Fruit fly (Drosophila melanogaster) whole organism, embryonic: ENCODE data around the gene CG10669.

Experiments
- CG12071 ChIP-seq: fragments of 200-800 bp; sonication (Bioruptor generic); optimal IDR thresholded peaks from 3 replicates; lab custom pipeline; 2018; ENCODE audit warnings: missing biosample characterization, mild to moderate bottlenecking, missing genetic modification characterization
- CG12769 ChIP-seq: fragments of 200-800 bp; sonication (Bioruptor generic); optimal IDR thresholded peaks from 2 replicates; lab custom pipeline; 2019; ENCODE audit warnings: missing biosample characterization, mild to moderate bottlenecking, missing genetic modification characterization, moderate library complexity
- CG13424 ChIP-seq: fragments of 200-800 bp; sonication (Bioruptor generic); optimal IDR thresholded peaks from 2 replicates; lab custom pipeline; 2019; ENCODE audit warnings: missing biosample characterization, mild to moderate bottlenecking, missing genetic modification characterization, moderate library complexity
- CG14014 ChIP-seq: fragments of 200-800 bp; sonication (Bioruptor generic); IDR thresholded peaks from 2 replicates; pipeline ENCODE4 v1.3.6; 2022; ENCODE audit warnings: missing biosample characterization, missing genetic modification characterization
- CG14860 ChIP-seq: fragments of 200-800 bp; sonication (Bioruptor generic); IDR thresholded peaks from 3 replicates; pipeline ENCODE4 v1.3.6; 2022; ENCODE audit warnings: missing biosample characterization, missing genetic modification characterization; ENCODE audit not compliant: partially characterized antibody
- CG15011 ChIP-seq: fragments of 200-800 bp; sonication (Bioruptor generic); optimal IDR thresholded peaks from 3 replicates; lab custom pipeline; 2018; ENCODE audit warnings: missing biosample characterization, mild to moderate bottlenecking, missing genetic modification characterization
- CG15073 ChIP-seq: fragments of 200-800 bp; sonication (Bioruptor generic); optimal IDR thresholded peaks from 2 replicates; lab custom pipeline; 2016; ENCODE audit warnings: missing biosample characterization, missing genetic modification characterization
- CG15514 ChIP-seq: fragments of 200-800 bp; sonication (Bioruptor generic); optimal IDR thresholded peaks from 3 replicates; lab custom pipeline; 2017; ENCODE audit warnings: missing biosample characterization, missing genetic modification characterization, mild to moderate bottlenecking, moderate library complexity, missing genetic modification reagents
- CG16779 ChIP-seq: fragments of 200-800 bp; sonication (Bioruptor generic); IDR thresholded peaks from 2 replicates; pipeline ENCODE4 v1.3.6; 2022; ENCODE audit warnings: missing biosample characterization, missing genetic modification characterization
- CG17361 ChIP-seq: fragments of 200-800 bp; sonication (Bioruptor generic); IDR thresholded peaks from 3 replicates; pipeline ENCODE4 v1.3.6; 2022; ENCODE audit warnings: missing biosample characterization, missing genetic modification characterization
- CG17912 ChIP-seq: fragments of 200-800 bp; sonication (Bioruptor generic); optimal IDR thresholded peaks from 2 replicates; lab custom pipeline; 2018; ENCODE audit warnings: missing biosample characterization, mild to moderate bottlenecking, missing genetic modification characterization
- CG2875 ChIP-seq: fragments of 200-800 bp; sonication (Bioruptor generic); optimal IDR thresholded peaks from 2 replicates; lab custom pipeline; 2017; ENCODE audit warnings: missing biosample characterization, mild to moderate bottlenecking, missing genetic modification characterization, missing genetic modification reagents
- CG31441 ChIP-seq: fragments of 200-800 bp; sonication (Bioruptor generic); IDR thresholded peaks from 2 replicates; pipeline ENCODE4 v1.3.6; 2022; ENCODE audit warnings: missing biosample characterization, missing genetic modification characterization
- CG3281 ChIP-seq: fragments of 200-800 bp; sonication (Bioruptor generic); optimal IDR thresholded peaks from 3 replicates; lab custom pipeline; 2017; ENCODE audit warnings: missing biosample characterization, mild to moderate bottlenecking, missing genetic modification characterization
- CG3838 ChIP-seq: fragments of 200-800 bp; sonication (Bioruptor generic); optimal IDR thresholded peaks from 3 replicates; lab custom pipeline; 2016; ENCODE audit warnings: missing biosample characterization, missing genetic modification characterization
- CG43689 ChIP-seq: fragments of 200-800 bp; sonication (Bioruptor generic); IDR thresholded peaks from 2 replicates; pipeline ENCODE4 v1.3.6; 2022; ENCODE audit warnings: missing biosample characterization, missing genetic modification characterization
- CG4617 ChIP-seq: fragments of 200-800 bp; sonication (Bioruptor generic); optimal IDR thresholded peaks from 3 replicates; lab custom pipeline; 2016; ENCODE audit warnings: missing biosample characterization, missing genetic modification characterization, borderline replicate concordance
- CG7928 ChIP-seq: fragments of 200-800 bp; sonication (Bioruptor generic); optimal IDR thresholded peaks from 2 replicates; lab custom pipeline; 2017; ENCODE audit warnings: missing biosample characterization, mild to moderate bottlenecking, missing genetic modification characterization
- CG8281 ChIP-seq: fragments of 200-800 bp; sonication (Bioruptor generic); optimal IDR thresholded peaks from 2 replicates; lab custom pipeline; 2018; ENCODE audit warnings: missing biosample characterization, mild to moderate bottlenecking, missing genetic modification characterization, moderate library complexity
- CG8944 ChIP-seq: fragments of 200-800 bp; sonication (Bioruptor generic); optimal IDR thresholded peaks from 3 replicates; lab custom pipeline; 2016; ENCODE audit warnings: missing biosample characterization, missing genetic modification characterization
- E2f2 ChIP-seq: fragments of 200-800 bp; sonication (Bioruptor generic); IDR thresholded peaks from 2 replicates; pipeline ENCODE4 v1.3.6; 2022; ENCODE audit warnings: missing biosample characterization, missing genetic modification characterization
- GATAe ChIP-seq: fragments of 200-800 bp; sonication (Bioruptor generic); conservative IDR thresholded peaks from 2 replicates; pipeline ENCODE4 v1.3.6; 2022; ENCODE audit warnings: missing biosample characterization, missing genetic modification characterization
- H15 ChIP-seq: fragments of 200-800 bp; sonication (Bioruptor generic); IDR thresholded peaks from 3 replicates; pipeline ENCODE4 v1.3.6; 2022; ENCODE audit warnings: missing biosample characterization, missing genetic modification characterization
- HmgD ChIP-seq: fragments of 200-800 bp; sonication (Bioruptor generic); optimal IDR thresholded peaks from 3 replicates; lab custom pipeline; 2016; ENCODE audit warnings: missing biosample characterization, missing genetic modification characterization
- Hmr ChIP-seq: fragments of 200-800 bp; sonication (Bioruptor generic); optimal IDR thresholded peaks from 3 replicates; lab custom pipeline; 2017; ENCODE audit warnings: mild to moderate bottlenecking, missing biosample characterization, missing genetic modification reagents, missing genetic modification characterization
- Jarid2 ChIP-seq: fragments of 200-800 bp; sonication (Bioruptor generic); optimal IDR thresholded peaks from 3 replicates; lab custom pipeline; 2017; ENCODE audit warnings: mild to moderate bottlenecking, missing biosample characterization, missing genetic modification reagents, missing genetic modification characterization
- Mad ChIP-seq: fragments of 200-800 bp; sonication (Bioruptor generic); optimal IDR thresholded peaks from 2 replicates; lab custom pipeline; 2016; ENCODE audit warnings: missing biosample characterization, missing genetic modification characterization
- Max ChIP-seq: fragments of 200-800 bp; sonication (Bioruptor generic); optimal IDR thresholded peaks from 2 replicates; lab custom pipeline; 2016; ENCODE audit warnings: missing biosample characterization, mild to moderate bottlenecking, missing genetic modification characterization
- ap ChIP-seq: fragments of 200-800 bp; sonication (Bioruptor generic); IDR thresholded peaks from 2 replicates; pipeline ENCODE4 v1.3.6; 2022; ENCODE audit warnings: missing biosample characterization, missing genetic modification characterization
- caup ChIP-seq: fragments of 200-800 bp; sonication (Bioruptor generic); optimal IDR thresholded peaks from 3 replicates; lab custom pipeline; 2017; ENCODE audit warnings: missing biosample characterization, mild to moderate bottlenecking, missing genetic modification characterization, moderate library complexity; ENCODE audit not compliant: severe bottlenecking
- chinmo ChIP-seq: fragments of 200-800 bp; sonication (Bioruptor generic); IDR thresholded peaks from 4 replicates; pipeline ENCODE4 v1.3.6; 2022; ENCODE audit warnings: missing biosample characterization, missing genetic modification characterization; ENCODE audit not compliant: partially characterized antibody
- cwo ChIP-seq: fragments of 200-800 bp; sonication (Bioruptor generic); optimal IDR thresholded peaks from 3 replicates; lab custom pipeline; 2017; ENCODE audit warnings: missing biosample characterization, missing genetic modification characterization, mild to moderate bottlenecking, moderate library complexity, missing genetic modification reagents
- dmrt99B ChIP-seq: fragments of 200-800 bp; sonication (Bioruptor generic); optimal IDR thresholded peaks from 2 replicates; lab custom pipeline; 2018; ENCODE audit warnings: missing biosample characterization, mild to moderate bottlenecking, missing genetic modification characterization, moderate library complexity
- eve ChIP-seq, 2 experiments: fragments of >200 bp; optimal IDR thresholded peaks; 2 replicates each; lab custom pipeline; 2017; ENCODE audit warnings: missing biosample characterization in 2 of 2, missing genetic modification characterization in 2 of 2
- gro ChIP-seq: fragments of 200-800 bp; sonication (Bioruptor generic); optimal IDR thresholded peaks from 2 replicates; lab custom pipeline; 2016; ENCODE audit warnings: missing biosample characterization, missing genetic modification characterization
- h ChIP-seq: fragments of >200 bp; optimal IDR thresholded peaks from 2 replicates; lab custom pipeline; 2017
- insv ChIP-seq, 2 experiments: fragments of 200-800 bp; sonication (Bioruptor generic); optimal IDR thresholded peaks; 3 replicates each; lab custom pipeline; 2016 to 2018; ENCODE audit warnings: missing biosample characterization in 2 of 2, missing genetic modification characterization in 2 of 2
- inv ChIP-seq: fragments of 200-800 bp; sonication (Bioruptor generic); IDR thresholded peaks from 2 replicates; pipeline ENCODE4 v1.3.6; 2022; ENCODE audit warnings: missing biosample characterization, missing genetic modification characterization; ENCODE audit not compliant: partially characterized antibody
- kay ChIP-seq: fragments of 200-800 bp; sonication (Bioruptor generic); optimal IDR thresholded peaks from 2 replicates; lab custom pipeline; 2016; ENCODE audit warnings: missing biosample characterization, missing genetic modification characterization
- lab ChIP-seq: fragments of 200-800 bp; sonication (Bioruptor generic); optimal IDR thresholded peaks from 3 replicates; lab custom pipeline; 2017; ENCODE audit warnings: missing biosample characterization, missing genetic modification characterization, mild to moderate bottlenecking, moderate library complexity, missing genetic modification reagents
- lbe ChIP-seq: fragments of 200-800 bp; sonication (Bioruptor generic); optimal IDR thresholded peaks from 2 replicates; lab custom pipeline; 2016; ENCODE audit warnings: missing biosample characterization, mild to moderate bottlenecking, missing genetic modification characterization
- mirr ChIP-seq: fragments of 200-800 bp; sonication (Bioruptor generic); optimal IDR thresholded peaks from 3 replicates; lab custom pipeline; 2018; ENCODE audit warnings: missing biosample characterization, mild to moderate bottlenecking, missing genetic modification characterization
- mld ChIP-seq: fragments of 200-800 bp; sonication (Bioruptor generic); IDR thresholded peaks from 3 replicates; pipeline ENCODE4 v1.3.6; 2022; ENCODE audit warnings: missing biosample characterization, missing genetic modification characterization; ENCODE audit not compliant: partially characterized antibody
- pros ChIP-seq: fragments of 200-800 bp; sonication (Bioruptor generic); optimal IDR thresholded peaks from 3 replicates; lab custom pipeline; 2019; ENCODE audit warnings: missing biosample characterization, mild to moderate bottlenecking, missing genetic modification characterization, moderate library complexity
- scrt ChIP-seq: fragments of 200-800 bp; sonication (Bioruptor generic); optimal IDR thresholded peaks from 2 replicates; lab custom pipeline; 2018; ENCODE audit warnings: missing biosample characterization, mild to moderate bottlenecking, missing genetic modification characterization, moderate library complexity
- tin ChIP-seq: fragments of 200-800 bp; sonication (Bioruptor generic); optimal IDR thresholded peaks from 3 replicates; lab custom pipeline; 2016; ENCODE audit warnings: missing biosample characterization, missing genetic modification characterization
- tup ChIP-seq: fragments of 200-800 bp; sonication (Bioruptor generic); optimal IDR thresholded peaks from 2 replicates; lab custom pipeline; 2016; ENCODE audit warnings: missing biosample characterization, mild to moderate bottlenecking, missing genetic modification characterization, moderate library complexity
- vnd ChIP-seq: fragments of 200-800 bp; sonication (Bioruptor generic); IDR thresholded peaks from 3 replicates; pipeline ENCODE4 v1.3.6; 2022; ENCODE audit warnings: missing biosample characterization, missing genetic modification characterization; ENCODE audit not compliant: partially characterized antibody
- zen2 ChIP-seq: fragments of 200-800 bp; sonication (Bioruptor generic); IDR thresholded peaks from 3 replicates; pipeline ENCODE4 v1.3.6; 2022; ENCODE audit warnings: missing biosample characterization, missing genetic modification characterization; ENCODE audit not compliant: partially characterized antibody
- zfh2 ChIP-seq: fragments of 200-800 bp; sonication (Bioruptor generic); optimal IDR thresholded peaks from 2 replicates; lab custom pipeline; 2016; ENCODE audit warnings: missing biosample characterization, missing genetic modification characterization

Gene CG10669

dm6 chr3R:25295320-25296020, 39.6 kb downstream of the CG10669 start, which contains the start of gene CG31102 (continued):
- TF ChIP-seq lbe (GFP tag; lab: Kevin White, UChicago) (peak; percentile 24), Jarid2 (peak; percentile 16), GATAe (GFP tag; lab: Robert Waterston, UW) (0 out of 2 replicates have a peak, but pooled peaks have one; percentile 29), Mad (GFP tag; lab: Kevin White, UChicago) (no peak), chinmo (GFP tag; lab: Robert Waterston, UW) (peak; percentile 85; the same call in 3 of the 4 replicates), CG12769 (peak; percentile 80), CG3838 (GFP tag; lab: Kevin White, UChicago) (no peak), h (lab: Kevin White, UChicago) (no peak), tin (GFP tag; lab: Kevin White, UChicago) (no peak), CG15514 (no peak), H15 (GFP tag; lab: Robert Waterston, UW) (no peak), CG16779 (no peak), tup (GFP tag; lab: Kevin White, UChicago) (no peak), dmrt99B (tag; lab: Kevin White, UChicago) (peak; percentile 1), CG7928 (GFP tag; lab: Kevin White, UChicago) (no peak), zen2 (GFP tag; lab: Robert Waterston, UW) (0 out of 3 replicates have a peak, but pooled peaks have one; percentile 39), CG14014 (GFP tag; lab: Robert Waterston, UW) (no peak), CG12071 (GFP tag; lab: Kevin White, UChicago) (no peak), inv (no peak), CG17912 (GFP tag; lab: Kevin White, UChicago) (no peak), gro (GFP tag; lab: Kevin White, UChicago) (no peak), kay (no peak), CG2875 (no peak), pros (GFP tag; lab: Kevin White, UChicago) (no peak), HmgD (no peak), CG43689 (GFP tag; lab: Robert Waterston, UW) (no peak), CG4617 (GFP tag; lab: Kevin White, UChicago) (no peak), E2f2 (GFP tag; lab: Robert Waterston, UW) (no peak), cwo (no peak), vnd (no peak)
- TF ChIP-seq, all 482 proteins: peak for 23

DNA sequence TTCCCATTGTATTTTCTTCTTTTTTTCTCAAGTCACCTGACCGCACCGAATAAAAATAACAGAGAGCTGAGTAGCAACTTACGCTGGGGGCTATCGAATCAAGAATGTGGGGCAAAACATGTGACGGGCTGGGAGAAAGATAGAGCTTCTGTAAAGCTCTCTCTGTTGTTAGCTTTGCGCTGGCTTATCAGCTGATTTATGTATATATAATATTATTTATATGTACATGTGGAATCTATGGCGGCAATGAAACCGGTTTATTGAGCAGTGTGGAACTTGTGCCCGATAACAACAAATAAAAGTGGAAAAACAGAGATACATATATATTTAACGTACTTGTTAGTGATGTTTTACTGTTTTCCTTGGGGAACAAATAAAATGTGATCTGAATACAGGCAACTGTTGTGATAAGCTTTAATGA, 42.2 kb downstream of the CG10669 start, which contains the start of gene CG31098:
Gene CG31098 (minus strand): TSS at position 114 of the 421 bp plus-strand sequence.
- TF ChIP-seq CG8281 (tag; lab: Kevin White, UChicago) = no peak
- no peak for TF ChIP-seq mld (GFP tag; lab: Robert Waterston, UW)
- no peak for TF ChIP-seq zfh2 (GFP tag; lab: Kevin White, UChicago)
- no peak for TF ChIP-seq CG15011 (GFP tag; lab: Kevin White, UChicago)
- TF ChIP-seq CG15073 (GFP tag; lab: Kevin White, UChicago) = no peak
- TF ChIP-seq CG13424 (tag; lab: Kevin White, UChicago) = peak; percentile 12
- TF ChIP-seq CG3281 (GFP tag; lab: Kevin White, UChicago) = peak; percentile 53
- no peak for TF ChIP-seq insv (GFP tag; optimal IDR thresholded peaks at IDR 0.05; lab: Kevin White, UChicago)
- peak in 1 of 2 experiments; percentile 18 for TF ChIP-seq eve (GFP tag; optimal IDR thresholded peaks at IDR 0.05; lab: Kevin White, UChicago)
- TF ChIP-seq lab (GFP tag; lab: Kevin White, UChicago) = peak; percentile 48
- TF ChIP-seq CG31441 (GFP tag; lab: Robert Waterston, UW) = no peak
- TF ChIP-seq mirr (GFP tag; lab: Kevin White, UChicago) = peak; percentile 76
- TF ChIP-seq Hmr (GFP tag; lab: Kevin White, UChicago) = peak; percentile 35
- no peak for TF ChIP-seq CG14860
- no peak for TF ChIP-seq ap
- peak; percentile 39 for TF ChIP-seq caup (GFP tag; lab: Kevin White, UChicago)
- TF ChIP-seq CG8944 (GFP tag; lab: Kevin White, UChicago) = no peak
- no peak for TF ChIP-seq Max (GFP tag; lab: Kevin White, UChicago)
- TF ChIP-seq CG17361 = no peak
- peak; percentile 30 for TF ChIP-seq scrt (GFP tag; lab: Kevin White, UChicago)
